Fruit fly (Drosophila melanogaster) whole organism: Measurements from ENCODE around the gene Naa40.

ENCODE experiments used
- CG8478 ChIP-seq: fragments of >200 bp; optimal IDR thresholded peaks from 2 replicates; lab custom pipeline; 2018; ENCODE audit warnings: inconsistent platforms
- Dll ChIP-seq: fragments of >200 bp; optimal IDR thresholded peaks from 2 replicates; lab custom pipeline; 2017
- EcR ChIP-seq, 2 experiments: fragments of >200 bp; optimal IDR thresholded peaks; 2 replicates each; lab custom pipeline; 2017; ENCODE audit warnings: missing biosample characterization in 2 of 2, missing genetic modification characterization in 2 of 2, missing genetic modification reagents in 2 of 2
- pan ChIP-seq: fragments of >200 bp; optimal IDR thresholded peaks from 2 replicates; lab custom pipeline; 2017
- psq ChIP-seq: fragments of >200 bp; optimal IDR thresholded peaks from 2 replicates; lab custom pipeline; 2017
- usp ChIP-seq: fragments of >200 bp; optimal IDR thresholded peaks from 2 replicates; lab custom pipeline; 2017; ENCODE audit warnings: missing biosample characterization, missing genetic modification characterization, mixed read lengths

Naa40 gene

DNA sequence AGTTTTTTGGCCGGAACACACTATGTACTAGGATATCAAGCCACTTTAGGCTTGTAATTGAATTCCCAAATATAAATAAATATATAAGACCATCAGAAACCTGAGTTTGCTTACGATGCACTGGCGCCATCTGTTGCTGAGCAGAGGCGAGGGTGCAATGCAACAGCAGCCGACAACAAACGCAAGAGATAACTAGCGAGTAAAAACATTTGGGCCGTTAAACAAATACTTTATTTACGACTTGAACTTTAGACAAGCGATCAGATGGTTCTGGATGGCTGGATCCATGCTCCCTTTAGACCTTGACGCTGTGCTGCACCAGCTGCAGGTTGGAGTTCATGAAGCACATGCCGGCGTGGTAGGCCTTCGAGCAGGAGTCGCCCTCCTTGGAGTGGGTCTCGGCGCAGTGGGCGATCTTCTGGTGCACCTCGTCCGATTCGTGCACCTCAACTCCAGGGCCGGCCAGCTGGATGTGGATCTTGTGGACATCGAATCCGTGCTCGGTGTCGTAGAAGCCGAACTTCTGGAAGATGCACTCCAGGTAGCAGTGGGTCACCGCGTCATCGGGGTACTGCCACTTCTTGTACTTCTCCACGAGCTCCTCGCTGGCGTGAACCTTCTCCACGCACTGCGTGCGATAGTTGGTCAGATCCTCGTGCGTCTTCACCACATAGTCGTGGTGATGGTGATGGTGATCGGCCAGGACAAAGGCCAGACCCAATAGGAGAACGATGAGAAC lies 8.5 kb downstream of the Naa40 start:
- TF ChIP-seq psq (lab: Kevin White, UChicago) = no peak
- no peak for TF ChIP-seq EcR (GFP tag; optimal IDR thresholded peaks at IDR 0.05; lab: Kevin White, UChicago)
- TF ChIP-seq Dll (lab: Kevin White, UChicago) = no peak
- no peak for TF ChIP-seq usp (GFP tag; lab: Kevin White, UChicago)
- no peak for TF ChIP-seq CG8478 (lab: Kevin White, UChicago)
- TF ChIP-seq pan (lab: Kevin White, UChicago) = no peak

DNA sequence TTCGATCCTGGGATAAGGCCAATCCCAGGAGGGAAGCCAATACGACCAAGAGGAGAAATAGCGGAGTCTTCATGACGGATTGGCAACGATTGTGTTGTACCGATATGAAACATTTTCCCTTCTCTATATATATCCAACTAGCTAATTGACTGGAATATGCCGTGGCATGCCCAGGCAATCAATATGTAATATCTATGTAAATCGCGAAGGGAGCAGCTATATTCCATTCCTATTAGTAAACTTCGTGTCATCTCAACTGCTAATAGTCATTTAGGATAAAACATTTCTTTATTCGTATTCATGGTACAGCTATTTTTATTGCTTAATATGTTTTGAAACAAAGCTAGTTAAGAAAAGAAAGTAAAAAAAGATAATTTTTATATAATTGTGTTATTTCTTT lies 9.5 kb downstream of the Naa40 start, which contains the start of gene Dup99B:
Gene Dup99B, minus strand, starts transcription at position 101 of the 400 bp plus-strand sequence.
- TF ChIP-seq psq (lab: Kevin White, UChicago) (no peak), Dll (lab: Kevin White, UChicago) (no peak), usp (GFP tag; lab: Kevin White, UChicago) (no peak), pan (lab: Kevin White, UChicago) (no peak), CG8478 (lab: Kevin White, UChicago) (no peak), EcR (GFP tag; optimal IDR thresholded peaks at IDR 0.05; lab: Kevin White, UChicago) (no peak)

DNA sequence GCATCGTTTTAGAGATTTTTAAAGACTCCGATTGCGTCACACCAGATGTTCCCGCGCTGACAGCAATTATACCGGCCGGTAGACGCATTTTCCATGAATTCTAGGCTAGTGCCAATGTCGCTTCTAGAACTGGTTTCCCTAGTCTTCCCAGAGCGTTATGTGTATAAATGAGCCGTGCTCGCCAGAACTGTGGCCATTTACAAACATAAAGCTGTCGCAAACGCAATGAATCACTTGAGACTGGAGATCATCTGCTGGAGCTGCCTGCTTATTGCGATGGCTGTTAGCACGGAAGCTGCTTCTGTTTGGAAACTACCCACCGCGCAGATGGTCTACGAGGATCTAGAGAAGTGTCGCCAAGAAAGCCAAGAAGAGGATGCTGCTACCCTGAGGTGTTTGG lies 10.4 kb downstream of the Naa40 start, which contains the start of gene Obp99d:
Gene Obp99d, plus strand, starts transcription at position 192 of the 400 bp plus-strand sequence.
- no peak for TF ChIP-seq CG8478 (lab: Kevin White, UChicago)
- no peak for TF ChIP-seq EcR (GFP tag; optimal IDR thresholded peaks at IDR 0.05; lab: Kevin White, UChicago)
- TF ChIP-seq pan (lab: Kevin White, UChicago) = no peak
- TF ChIP-seq Dll (lab: Kevin White, UChicago) = no peak
- TF ChIP-seq psq (lab: Kevin White, UChicago) = no peak
- no peak for TF ChIP-seq usp (GFP tag; lab: Kevin White, UChicago)

dm6 chr3R:29711434-29711833 lies 13.3 kb downstream of the Naa40 start:
- no peak for TF ChIP-seq EcR (GFP tag; optimal IDR thresholded peaks at IDR 0.05; lab: Kevin White, UChicago)
- no peak for TF ChIP-seq CG8478 (lab: Kevin White, UChicago)
- TF ChIP-seq usp (GFP tag; lab: Kevin White, UChicago) = no peak
- no peak for TF ChIP-seq Dll (lab: Kevin White, UChicago)
- TF ChIP-seq pan (lab: Kevin White, UChicago) = no peak

- TF ChIP-seq EcR (GFP tag; optimal IDR thresholded peaks at IDR 0.05; lab: Kevin White, UChicago) = no peak
- no peak for TF ChIP-seq usp (GFP tag; lab: Kevin White, UChicago)
- TF ChIP-seq CG8478 (lab: Kevin White, UChicago) = no peak
- TF ChIP-seq Dll (lab: Kevin White, UChicago) = no peak
- TF ChIP-seq psq (lab: Kevin White, UChicago) = no peak
- no peak for TF ChIP-seq pan (lab: Kevin White, UChicago)
Measured at dm6 chr3R:29708322-29708721, 16.4 kb downstream of the Naa40 start.

dm6 chr3R:29707258-29707657 lies 17.5 kb downstream of the Naa40 start:
- TF ChIP-seq pan (lab: Kevin White, UChicago) (no peak), EcR (GFP tag; optimal IDR thresholded peaks at IDR 0.05; lab: Kevin White, UChicago) (no peak), usp (GFP tag; lab: Kevin White, UChicago) (no peak), CG8478 (lab: Kevin White, UChicago) (no peak), Dll (lab: Kevin White, UChicago) (no peak), psq (lab: Kevin White, UChicago) (no peak)

dm6 chr3R:29705789-29706303 lies 18.9 kb downstream of the Naa40 start:
- TF ChIP-seq psq (lab: Kevin White, UChicago) (no peak), pan (lab: Kevin White, UChicago) (no peak)

DNA sequence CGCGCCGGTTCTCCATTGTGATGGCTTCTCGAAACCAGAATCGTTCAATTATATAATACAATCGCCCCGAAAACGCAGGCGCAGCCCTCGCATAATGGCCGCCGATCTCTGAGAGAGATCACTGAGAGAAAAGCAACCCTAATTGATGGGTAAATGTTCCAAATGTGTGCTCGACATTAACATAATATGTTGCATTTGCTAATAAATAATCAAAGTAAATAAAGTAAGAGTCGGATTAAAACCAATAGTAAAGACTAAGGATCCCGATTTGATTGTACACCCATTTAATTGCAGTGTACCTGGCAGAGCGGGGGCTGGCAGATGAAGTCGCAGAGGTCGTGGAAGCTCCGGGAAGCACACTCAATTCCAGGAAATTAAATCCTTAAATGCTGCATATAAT lies 20.2 kb downstream of the Naa40 start:
- TF ChIP-seq EcR (GFP tag; optimal IDR thresholded peaks at IDR 0.05; lab: Kevin White, UChicago) (no peak), pan (lab: Kevin White, UChicago) (no peak), usp (GFP tag; lab: Kevin White, UChicago) (no peak), psq (lab: Kevin White, UChicago) (no peak), Dll (lab: Kevin White, UChicago) (no peak), CG8478 (lab: Kevin White, UChicago) (no peak)

DNA sequence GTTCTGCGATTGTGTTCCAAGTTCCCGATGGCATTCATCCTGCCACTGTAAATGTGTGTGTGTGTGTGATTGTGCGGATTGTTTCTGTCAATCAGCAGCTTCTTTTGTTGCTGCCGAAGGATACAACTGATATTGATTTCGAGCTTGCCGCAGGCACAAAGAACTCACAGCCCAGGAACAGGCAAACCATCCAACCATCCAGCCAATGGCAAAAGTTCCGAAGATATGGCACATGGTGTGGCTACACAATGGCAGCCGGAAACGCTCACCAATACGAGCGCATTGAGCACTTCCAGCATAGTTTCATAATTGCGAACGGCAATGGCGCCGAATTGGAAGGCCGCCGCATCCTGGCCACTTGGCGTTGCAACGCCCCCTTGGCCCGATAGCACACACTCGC lies 23.0 kb downstream of the Naa40 start:
- TF ChIP-seq pan (lab: Kevin White, UChicago) (no peak), psq (lab: Kevin White, UChicago) (no peak), EcR (GFP tag; optimal IDR thresholded peaks at IDR 0.05; lab: Kevin White, UChicago) (no peak)

- TF ChIP-seq CG8478 (lab: Kevin White, UChicago) (no peak), psq (lab: Kevin White, UChicago) (no peak), pan (lab: Kevin White, UChicago) (no peak), EcR (GFP tag; optimal IDR thresholded peaks at IDR 0.05; lab: Kevin White, UChicago) (no peak), usp (GFP tag; lab: Kevin White, UChicago) (no peak), Dll (lab: Kevin White, UChicago) (no peak)
Measured at dm6 chr3R:29699220-29699619, 25.5 kb downstream of the Naa40 start.

dm6 chr3R:29697841-29698240 lies 26.9 kb downstream of the Naa40 start:
- TF ChIP-seq usp (GFP tag; lab: Kevin White, UChicago) = no peak
- no peak for TF ChIP-seq psq (lab: Kevin White, UChicago)
- TF ChIP-seq EcR (GFP tag; optimal IDR thresholded peaks at IDR 0.05; lab: Kevin White, UChicago) = no peak
- no peak for TF ChIP-seq CG8478 (lab: Kevin White, UChicago)
- no peak for TF ChIP-seq pan (lab: Kevin White, UChicago)
- no peak for TF ChIP-seq Dll (lab: Kevin White, UChicago)
